Fruit fly (Drosophila melanogaster) whole organism: ENCODE measurements around the gene CG1304.

ENCODE experiments used
- CG8478 ChIP-seq: fragments of >200 bp; optimal IDR thresholded peaks from 2 replicates; lab custom pipeline; 2018; ENCODE audit warnings: inconsistent platforms
- Dll ChIP-seq: fragments of >200 bp; optimal IDR thresholded peaks from 2 replicates; lab custom pipeline; 2017
- EcR ChIP-seq, 2 experiments: fragments of >200 bp; optimal IDR thresholded peaks; 2 replicates each; lab custom pipeline; 2017; ENCODE audit warnings: missing biosample characterization in 2 of 2, missing genetic modification characterization in 2 of 2, missing genetic modification reagents in 2 of 2
- pan ChIP-seq: fragments of >200 bp; optimal IDR thresholded peaks from 2 replicates; lab custom pipeline; 2017
- psq ChIP-seq: fragments of >200 bp; optimal IDR thresholded peaks from 2 replicates; lab custom pipeline; 2017

dm6 chrX:20916436-20916835 lies 48.8 kb downstream of the CG1304 start:
- no peak for TF ChIP-seq psq (lab: Kevin White, UChicago)
- TF ChIP-seq CG8478: no peak
- no peak for TF ChIP-seq pan (lab: Kevin White, UChicago)
- TF ChIP-seq Dll (lab: Kevin White, UChicago): no peak
- no peak for TF ChIP-seq EcR (GFP tag; optimal IDR thresholded peaks at IDR 0.05; lab: Kevin White, UChicago)
